Fruit fly (Drosophila melanogaster) whole organism, prepupa: ENCODE results near the gene Imp.

Experiments used
- Blimp-1 ChIP-seq: fragments of 200-800 bp; sonication (Bioruptor generic); optimal IDR thresholded peaks from 3 replicates; lab custom pipeline; 2017; ENCODE audit warnings: missing biosample characterization, missing genetic modification characterization, mild to moderate bottlenecking, moderate library complexity, missing genetic modification reagents
- CG15336 ChIP-seq: fragments of 200-800 bp; sonication (Bioruptor generic); IDR thresholded peaks from 2 replicates; pipeline ENCODE4 v1.3.6; 2022; ENCODE audit warnings: missing biosample characterization, missing genetic modification characterization
- CG1621 ChIP-seq: fragments of 200-800 bp; sonication (Bioruptor generic); optimal IDR thresholded peaks from 3 replicates; lab custom pipeline; 2018; ENCODE audit warnings: missing biosample characterization, mild to moderate bottlenecking, missing genetic modification characterization
- CG3032 ChIP-seq: fragments of 200-800 bp; optimal IDR thresholded peaks from 2 replicates; lab custom pipeline; 2019; ENCODE audit warnings: missing biosample characterization, mild to moderate bottlenecking, missing genetic modification characterization, moderate library complexity
- CG32006 ChIP-seq: fragments of 200-800 bp; sonication (Bioruptor generic); optimal IDR thresholded peaks from 3 replicates; lab custom pipeline; 2017; ENCODE audit warnings: missing biosample characterization, mild to moderate bottlenecking, missing genetic modification characterization
- CG3919 ChIP-seq: fragments of 200-800 bp; sonication (Bioruptor generic); optimal IDR thresholded peaks from 3 replicates; lab custom pipeline; 2016; ENCODE audit warnings: missing biosample characterization, missing genetic modification characterization
- CG6163 ChIP-seq: fragments of 200-800 bp; sonication (Bioruptor generic); IDR thresholded peaks from 3 replicates; pipeline ENCODE4 v1.3.6; 2022; ENCODE audit warnings: missing biosample characterization, missing genetic modification characterization
- CG6276 ChIP-seq: fragments of 200-800 bp; sonication (Bioruptor generic); optimal IDR thresholded peaks from 2 replicates; lab custom pipeline; 2017; ENCODE audit warnings: missing biosample characterization, mild to moderate bottlenecking, missing genetic modification characterization
- CG6792 ChIP-seq: fragments of 200-800 bp; sonication (Bioruptor generic); optimal IDR thresholded peaks from 3 replicates; lab custom pipeline; 2016; ENCODE audit warnings: missing biosample characterization, missing genetic modification characterization
- CG6808 ChIP-seq: fragments of 200-800 bp; sonication (Bioruptor generic); optimal IDR thresholded peaks from 3 replicates; lab custom pipeline; 2017; ENCODE audit warnings: missing biosample characterization, missing genetic modification characterization, mild to moderate bottlenecking, moderate library complexity, missing genetic modification reagents
- CG7368 ChIP-seq: fragments of 200-800 bp; sonication (Bioruptor generic); optimal IDR thresholded peaks from 3 replicates; lab custom pipeline; 2016; ENCODE audit warnings: missing biosample characterization, missing genetic modification characterization
- CG8119 ChIP-seq: fragments of 200-800 bp; sonication (Bioruptor generic); IDR thresholded peaks from 3 replicates; pipeline ENCODE4 v1.3.6; 2022; ENCODE audit warnings: missing biosample characterization, missing genetic modification characterization
- CG8319 ChIP-seq: fragments of 200-800 bp; sonication (Bioruptor generic); optimal IDR thresholded peaks from 3 replicates; lab custom pipeline; 2016; ENCODE audit warnings: missing biosample characterization, missing genetic modification characterization
- Eip78C ChIP-seq: fragments of 200-800 bp; sonication (Bioruptor generic); peaks from one replicate; lab custom pipeline; 2016; ENCODE audit warnings: missing biosample characterization, missing genetic modification characterization
- Ets21C ChIP-seq: fragments of 200-800 bp; sonication (Bioruptor generic); optimal IDR thresholded peaks from 3 replicates; lab custom pipeline; 2016; ENCODE audit warnings: missing biosample characterization, missing genetic modification characterization
- Ets96B ChIP-seq: fragments of 200-800 bp; optimal IDR thresholded peaks from 2 replicates; lab custom pipeline; 2019; ENCODE audit warnings: missing biosample characterization, mild to moderate bottlenecking, missing genetic modification characterization, moderate library complexity
- Hr38 ChIP-seq: sonication (Bioruptor generic); optimal IDR thresholded peaks from 2 replicates; lab custom pipeline; 2016; ENCODE audit warnings: missing biosample characterization, missing genetic modification characterization
- Hr4 ChIP-seq: fragments of 200-800 bp; sonication (Bioruptor generic); optimal IDR thresholded peaks from 3 replicates; lab custom pipeline; 2016; ENCODE audit warnings: missing biosample characterization, missing genetic modification characterization
- Lpt ChIP-seq: fragments of 200-800 bp; sonication (Bioruptor generic); optimal IDR thresholded peaks from 3 replicates; lab custom pipeline; 2016; ENCODE audit warnings: missing biosample characterization, missing genetic modification characterization
- OdsH ChIP-seq: fragments of 200-800 bp; sonication (Bioruptor generic); optimal IDR thresholded peaks from 3 replicates; lab custom pipeline; 2016; ENCODE audit warnings: missing biosample characterization, missing genetic modification characterization
- Smox ChIP-seq: fragments of 200-800 bp; sonication (Bioruptor generic); optimal IDR thresholded peaks from 3 replicates; lab custom pipeline; 2016; ENCODE audit warnings: missing biosample characterization, missing genetic modification characterization
- achi ChIP-seq: fragments of 200-800 bp; sonication (Bioruptor generic); optimal IDR thresholded peaks from 3 replicates; lab custom pipeline; 2016; ENCODE audit warnings: missing biosample characterization, missing genetic modification characterization
- acj6 ChIP-seq: fragments of 200-800 bp; sonication (Bioruptor generic); optimal IDR thresholded peaks from 3 replicates; lab custom pipeline; 2016; ENCODE audit warnings: missing biosample characterization, missing genetic modification characterization
- cyc ChIP-seq: fragments of 200-800 bp; sonication (Bioruptor generic); optimal IDR thresholded peaks from 3 replicates; lab custom pipeline; 2016; ENCODE audit warnings: missing biosample characterization, missing genetic modification characterization
- dsx ChIP-seq: fragments of 200-800 bp; optimal IDR thresholded peaks from 3 replicates; lab custom pipeline; 2019; ENCODE audit warnings: missing biosample characterization, mild to moderate bottlenecking, missing genetic modification characterization, moderate library complexity; ENCODE audit not compliant: poor library complexity, severe bottlenecking
- eg ChIP-seq: fragments of 200-800 bp; sonication (Bioruptor generic); IDR thresholded peaks from 3 replicates; pipeline ENCODE4 v1.3.6; 2022; ENCODE audit warnings: missing biosample characterization, missing genetic modification characterization
- esn ChIP-seq: fragments of 200-800 bp; sonication (Bioruptor generic); optimal IDR thresholded peaks from 2 replicates; lab custom pipeline; 2016; ENCODE audit warnings: missing biosample characterization, mild to moderate bottlenecking, missing genetic modification characterization, moderate library complexity
- fd59A ChIP-seq: fragments of 200-800 bp; sonication (Bioruptor generic); optimal IDR thresholded peaks from 2 replicates; lab custom pipeline; 2017; ENCODE audit warnings: missing biosample characterization, mild to moderate bottlenecking, missing genetic modification characterization, missing genetic modification reagents
- fd85E ChIP-seq: fragments of 200-800 bp; sonication (Bioruptor generic); optimal IDR thresholded peaks from 3 replicates; lab custom pipeline; 2016; ENCODE audit warnings: missing biosample characterization, missing genetic modification characterization
- lz ChIP-seq: fragments of 200-800 bp; sonication (Bioruptor generic); optimal IDR thresholded peaks from 3 replicates; lab custom pipeline; 2016; ENCODE audit warnings: missing biosample characterization, missing genetic modification characterization
- net ChIP-seq: fragments of 200-800 bp; sonication (Bioruptor generic); optimal IDR thresholded peaks from 3 replicates; lab custom pipeline; 2016; ENCODE audit warnings: missing biosample characterization, missing genetic modification characterization
- salr ChIP-seq, 2 experiments: fragments of 200-800 bp; sonication (Bioruptor generic); optimal IDR thresholded peaks; 3 replicates each; lab custom pipeline; 2016 to 2018; ENCODE audit warnings: missing biosample characterization in 2 of 2, missing genetic modification characterization in 2 of 2, mild to moderate bottlenecking in 1 of 2
- spab ChIP-seq: fragments of 200-800 bp; sonication (Bioruptor generic); optimal IDR thresholded peaks from 2 replicates; lab custom pipeline; 2017; ENCODE audit warnings: missing biosample characterization, mild to moderate bottlenecking, missing genetic modification characterization, missing genetic modification reagents
- ss ChIP-seq, 2 experiments: fragments of 200-800 bp; sonication (Bioruptor generic); optimal IDR thresholded peaks; 2 replicates in 1 of 2; 3 replicates in 1 of 2; lab custom pipeline; 2017 to 2018; ENCODE audit warnings: mild to moderate bottlenecking in 2 of 2, missing biosample characterization in 2 of 2, missing genetic modification characterization in 2 of 2, moderate library complexity in 1 of 2
- svp ChIP-seq: fragments of 200-800 bp; sonication (Bioruptor generic); peaks from one replicate; lab custom pipeline; 2016; ENCODE audit warnings: missing biosample characterization, missing genetic modification characterization
- topi ChIP-seq: fragments of 200-800 bp; sonication (Bioruptor generic); optimal IDR thresholded peaks from 3 replicates; lab custom pipeline; 2016; ENCODE audit warnings: missing biosample characterization, missing genetic modification characterization
- vri ChIP-seq: fragments of 200-800 bp; sonication (Bioruptor generic); optimal IDR thresholded peaks from 3 replicates; lab custom pipeline; 2016; ENCODE audit warnings: missing biosample characterization, mild to moderate bottlenecking, missing genetic modification characterization

Imp gene

dm6 chrX:10845256-10845655 lies 21.2 kb upstream of the Imp start:
- TF ChIP-seq spab (GFP tag; lab: Kevin White, UChicago) (no peak), CG6808 (GFP tag; lab: Kevin White, UChicago) (no peak), CG6792 (GFP tag; lab: Kevin White, UChicago) (no peak), Ets96B (tag; lab: Kevin White, UChicago) (no peak), CG3032 (tag; lab: Kevin White, UChicago) (no peak), Hr38 (GFP tag; lab: Kevin White, UChicago) (no peak), vri (GFP tag; lab: Kevin White, UChicago) (no peak), CG6276 (GFP tag; lab: Kevin White, UChicago) (no peak), Blimp-1 (GFP tag; lab: Kevin White, UChicago) (no peak), Smox (no peak), esn (GFP tag; lab: Kevin White, UChicago) (no peak), achi (GFP tag; lab: Kevin White, UChicago) (no peak), Eip78C (no peak), cyc (GFP tag; lab: Kevin White, UChicago) (no peak), OdsH (GFP tag; lab: Kevin White, UChicago) (no peak), fd59A (GFP tag; lab: Kevin White, UChicago) (no peak)

dm6 chrX:10844807-10845206 lies 20.7 kb upstream of the Imp start, which contains the start of gene CG32669:
Gene CG32669, minus strand, starts transcription at chrX:10845081.
- TF ChIP-seq Ets21C (GFP tag; lab: Kevin White, UChicago), result no peak
- no peak for TF ChIP-seq eg (GFP tag; lab: Robert Waterston, UW)
- no peak for TF ChIP-seq fd85E (GFP tag; lab: Kevin White, UChicago)
- TF ChIP-seq topi (GFP tag; lab: Kevin White, UChicago), result no peak
- TF ChIP-seq Hr4, result no peak
- TF ChIP-seq net, result no peak
- no peak for TF ChIP-seq esn (GFP tag; lab: Kevin White, UChicago)
- no peak for TF ChIP-seq CG3919
- TF ChIP-seq CG8319 (GFP tag; lab: Kevin White, UChicago), result no peak
- TF ChIP-seq CG6163 (GFP tag; lab: Robert Waterston, UW), result no peak
- no peak for TF ChIP-seq salr (GFP tag; optimal IDR thresholded peaks at IDR 0.05; lab: Kevin White, UChicago)
- TF ChIP-seq Lpt (GFP tag; lab: Kevin White, UChicago), result no peak
- no peak for TF ChIP-seq CG8119 (GFP tag; lab: Robert Waterston, UW)
- no peak for TF ChIP-seq CG1621 (tag; lab: Kevin White, UChicago)
- TF ChIP-seq dsx, result no peak
- no peak for TF ChIP-seq Smox
- no peak for TF ChIP-seq CG6276 (GFP tag; lab: Kevin White, UChicago)
- TF ChIP-seq CG7368 (GFP tag; lab: Kevin White, UChicago), result no peak
- TF ChIP-seq CG15336 (GFP tag; lab: Robert Waterston, UW), result no peak
- no peak for TF ChIP-seq spab (GFP tag; lab: Kevin White, UChicago)

dm6 chrX:10841717-10842255 lies 17.7 kb upstream of the Imp start, which contains the start of gene CG15209:
Gene CG15209, plus strand, starts transcription at chrX:10842205.
- TF ChIP-seq CG32006 (GFP tag; lab: Kevin White, UChicago) (peak; percentile 30), lz (peak; percentile 0), ss (GFP tag; optimal IDR thresholded peaks at IDR 0.05; lab: Kevin White, UChicago) (peak in 1 of 2 experiments; percentile 5), topi (GFP tag; lab: Kevin White, UChicago) (peak; percentile 16), Eip78C (peak; percentile 51), svp (GFP tag; lab: Kevin White, UChicago) (peak; percentile 73), Smox (no peak), Lpt (GFP tag; lab: Kevin White, UChicago) (no peak), acj6 (GFP tag; lab: Kevin White, UChicago) (no peak)
